Worm (Caenorhabditis elegans) whole organism, young adult: ENCODE results near the gene tbcb-1.

Source experiments
- C17E4.6 ChIP-seq: fragments of 200-800 bp; sonication (Bioruptor generic); IDR thresholded peaks from 2 replicates; pipeline ENCODE4 v1.3.6; 2022; ENCODE audit warnings: missing genetic modification reagents, missing genetic modification characterization, missing compliant biosample characterization
- D2030.7 ChIP-seq: fragments of 200-800 bp; sonication (Bioruptor generic); IDR thresholded peaks from 2 replicates; pipeline ENCODE4 v1.3.6; 2022; ENCODE audit warnings: missing genetic modification reagents, missing genetic modification characterization, missing compliant biosample characterization
- F37B4.10 ChIP-seq: fragments of 200-800 bp; sonication (Bioruptor generic); IDR thresholded peaks from 2 replicates; pipeline ENCODE4 v1.3.6; 2022; ENCODE audit warnings: missing genetic modification characterization, missing compliant biosample characterization
- F49E8.2 ChIP-seq: sonication (generic microtip); optimal IDR thresholded peaks from 3 replicates; lab custom pipeline; 2017; ENCODE audit warnings: missing genetic modification characterization, mild to moderate bottlenecking, missing compliant biosample characterization, antibody characterized with exemption, moderate library complexity; ENCODE audit not compliant: insufficient read depth
- Y53G8AR.9 ChIP-seq: fragments of 200-800 bp; sonication (Bioruptor generic); conservative IDR thresholded peaks from 2 replicates; pipeline ENCODE4 v1.3.6; 2022; ENCODE audit warnings: missing genetic modification reagents, missing genetic modification characterization, missing compliant biosample characterization
- Y56A3A.18 ChIP-seq: fragments of 200-800 bp; sonication (Bioruptor generic); IDR thresholded peaks from 2 replicates; pipeline ENCODE4 v1.3.6; 2022; ENCODE audit warnings: missing genetic modification reagents, missing genetic modification characterization, missing compliant biosample characterization
- akir-1 ChIP-seq: fragments of 200-800 bp; sonication (Bioruptor generic); optimal IDR thresholded peaks from 2 replicates; lab custom pipeline; 2018; ENCODE audit warnings: mild to moderate bottlenecking, missing genetic modification characterization, moderate library complexity, missing compliant biosample characterization
- aptf-2 ChIP-seq: fragments of 200-800 bp; sonication (Bioruptor generic); conservative IDR thresholded peaks from 2 replicates; pipeline ENCODE4 v1.3.6; 2022; ENCODE audit warnings: missing genetic modification reagents, missing genetic modification characterization, missing compliant biosample characterization
- aptf-3 ChIP-seq: fragments of 200-800 bp; sonication (Bioruptor generic); IDR thresholded peaks from 2 replicates; pipeline ENCODE4 v1.3.6; 2022; ENCODE audit warnings: missing genetic modification characterization, missing compliant biosample characterization
- attf-3 ChIP-seq: fragments of 200-800 bp; sonication (Bioruptor generic); conservative IDR thresholded peaks from 2 replicates; pipeline ENCODE4 v1.3.6; 2022; ENCODE audit warnings: missing genetic modification reagents, missing genetic modification characterization, missing compliant biosample characterization
- attf-6 ChIP-seq: fragments of 200-800 bp; sonication (Bioruptor generic); IDR thresholded peaks from 2 replicates; pipeline ENCODE4 v1.3.6; 2022; ENCODE audit warnings: missing genetic modification reagents, missing genetic modification characterization, missing compliant biosample characterization
- bed-1 ChIP-seq: fragments of 200-800 bp; sonication (Bioruptor generic); IDR thresholded peaks from 2 replicates; pipeline ENCODE4 v1.3.6; 2022; ENCODE audit warnings: missing genetic modification reagents, missing genetic modification characterization, missing compliant biosample characterization
- bed-2 ChIP-seq: fragments of 200-800 bp; sonication (Bioruptor generic); IDR thresholded peaks from 2 replicates; pipeline ENCODE4 v1.3.6; 2022; ENCODE audit warnings: missing genetic modification reagents, missing genetic modification characterization, missing compliant biosample characterization
- cebp-1 ChIP-seq, 2 experiments: fragments of 200-800 bp in 1 of 2; sonication (Bioruptor generic) in 1 of 2; sonication (generic microtip) in 1 of 2; IDR thresholded peaks in 1 of 2; optimal IDR thresholded peaks in 1 of 2; 2 replicates each; pipeline versions ENCODE4 v1.3.6 to Lab custom; 2017 to 2022; ENCODE audit warnings: missing compliant biosample characterization in 2 of 2, missing genetic modification characterization in 2 of 2, mild to moderate bottlenecking in 1 of 2, missing genetic modification reagents in 1 of 2, moderate library complexity in 1 of 2
- ceh-100 ChIP-seq: fragments of 200-800 bp; sonication (Bioruptor generic); IDR thresholded peaks from 2 replicates; pipeline ENCODE4 v1.3.6; 2022; ENCODE audit warnings: missing genetic modification reagents, missing genetic modification characterization, missing compliant biosample characterization
- chd-7 ChIP-seq: sonication (generic microtip); optimal IDR thresholded peaks from 2 replicates; lab custom pipeline; 2016; ENCODE audit warnings: mild to moderate bottlenecking, missing genetic modification characterization, moderate library complexity, missing compliant biosample characterization
- efl-1 ChIP-seq: fragments of 150-350 bp; optimal IDR thresholded peaks from 2 replicates; lab custom pipeline; 2014; ENCODE audit warnings: missing biosample characterization, missing genetic modification reagents, missing genetic modification characterization
- egl-44 ChIP-seq: fragments of 200-800 bp; sonication (Bioruptor generic); IDR thresholded peaks from 2 replicates; pipeline ENCODE4 v1.3.6; 2022; ENCODE audit warnings: missing genetic modification reagents, missing genetic modification characterization, missing compliant biosample characterization
- hsf-1 ChIP-seq: fragments of 200-800 bp; sonication (Bioruptor generic); IDR thresholded peaks from 2 replicates; pipeline ENCODE4 v1.3.6; 2022; ENCODE audit warnings: missing genetic modification reagents, missing genetic modification characterization, missing compliant biosample characterization
- lag-1 ChIP-seq: fragments of 200-800 bp; sonication (Bioruptor generic); IDR thresholded peaks from 2 replicates; pipeline ENCODE4 v1.3.6; 2022; ENCODE audit warnings: missing genetic modification reagents, missing genetic modification characterization, missing compliant biosample characterization
- lsl-1 ChIP-seq: fragments of 200-800 bp; sonication (Bioruptor generic); optimal IDR thresholded peaks from 2 replicates; lab custom pipeline; 2018; ENCODE audit warnings: mild to moderate bottlenecking, missing genetic modification characterization, moderate library complexity, missing compliant biosample characterization
- lsy-27 ChIP-seq: sonication (generic microtip); optimal IDR thresholded peaks from 2 replicates; lab custom pipeline; 2017; ENCODE audit warnings: missing genetic modification characterization, mild to moderate bottlenecking, missing compliant biosample characterization, antibody characterized with exemption, missing genotype, borderline replicate concordance; ENCODE audit not compliant: insufficient read depth
- madf-10 ChIP-seq: sonication (generic microtip); optimal IDR thresholded peaks from 2 replicates; lab custom pipeline; 2016; ENCODE audit warnings: mild to moderate bottlenecking, missing genetic modification characterization, missing compliant biosample characterization
- madf-3 ChIP-seq: fragments of 200-800 bp; sonication (Bioruptor generic); IDR thresholded peaks from 2 replicates; pipeline ENCODE4 v1.3.6; 2022; ENCODE audit warnings: missing genetic modification reagents, missing genetic modification characterization, missing compliant biosample characterization
- madf-6 ChIP-seq: fragments of 200-800 bp; sonication (Bioruptor generic); IDR thresholded peaks from 2 replicates; pipeline ENCODE4 v1.3.6; 2022; ENCODE audit warnings: missing genetic modification reagents, missing genetic modification characterization, missing compliant biosample characterization
- madf-8 ChIP-seq: fragments of 200-800 bp; sonication (Bioruptor generic); conservative IDR thresholded peaks from 2 replicates; pipeline ENCODE4 v1.3.6; 2022; ENCODE audit warnings: missing genetic modification reagents, missing genetic modification characterization, missing compliant biosample characterization
- mcd-1 ChIP-seq: fragments of 200-800 bp; sonication (Bioruptor generic); IDR thresholded peaks from 2 replicates; pipeline ENCODE4 v1.3.6; 2022; ENCODE audit warnings: missing genetic modification reagents, missing genetic modification characterization, missing compliant biosample characterization
- mes-4 ChIP-seq: sonication (generic microtip); optimal IDR thresholded peaks from 2 replicates; lab custom pipeline; 2016; ENCODE audit warnings: missing genotype, missing genetic modification characterization, missing compliant biosample characterization
- nfya-2 ChIP-seq: fragments of 200-800 bp; sonication (Bioruptor generic); IDR thresholded peaks from 2 replicates; pipeline ENCODE4 v1.3.6; 2022; ENCODE audit warnings: missing genetic modification reagents, missing genetic modification characterization, missing compliant biosample characterization
- nhr-27 ChIP-seq: fragments of 200-800 bp; sonication (Bioruptor generic); optimal IDR thresholded peaks from 2 replicates; lab custom pipeline; 2018; ENCODE audit warnings: mild to moderate bottlenecking, missing genetic modification characterization, moderate library complexity, missing compliant biosample characterization
- nhr-90 ChIP-seq: sonication (generic microtip); optimal IDR thresholded peaks from 2 replicates; lab custom pipeline; 2016; ENCODE audit warnings: missing genotype, mild to moderate bottlenecking, missing genetic modification characterization, missing compliant biosample characterization
- rcor-1 ChIP-seq: fragments of 200-800 bp; sonication (Bioruptor generic); IDR thresholded peaks from 2 replicates; pipeline ENCODE4 v1.3.6; 2022; ENCODE audit warnings: missing genetic modification reagents, missing genetic modification characterization, missing compliant biosample characterization
- rec-8 ChIP-seq, 2 experiments: sonication (generic microtip); optimal IDR thresholded peaks; 2 replicates each; lab custom pipeline; 2016; ENCODE audit warnings: mild to moderate bottlenecking in 2 of 2, missing genetic modification characterization in 2 of 2, missing genetic modification reagents in 2 of 2, missing genotype in 2 of 2, missing biosample characterization in 1 of 2, missing compliant biosample characterization in 1 of 2, moderate library complexity in 1 of 2
- somi-1 ChIP-seq: fragments of 200-800 bp; sonication (Bioruptor generic); optimal IDR thresholded peaks from 2 replicates; lab custom pipeline; 2018; ENCODE audit warnings: mild to moderate bottlenecking, missing genetic modification characterization, missing compliant biosample characterization
- tlf-1 ChIP-seq: fragments of 200-800 bp; sonication (Bioruptor generic); optimal IDR thresholded peaks from 2 replicates; lab custom pipeline; 2018; ENCODE audit warnings: mild to moderate bottlenecking, missing genetic modification characterization, missing compliant biosample characterization
- unc-130 ChIP-seq: sonication (generic microtip); optimal IDR thresholded peaks from 2 replicates; lab custom pipeline; 2016; ENCODE audit warnings: missing genetic modification reagents, missing genetic modification characterization, missing compliant biosample characterization
- unc-62 ChIP-seq: fragments of 150-350 bp; optimal IDR thresholded peaks from 2 replicates; lab custom pipeline; 2014; ENCODE audit warnings: missing biosample characterization, missing genetic modification reagents, missing genetic modification characterization
- ztf-18 ChIP-seq: sonication (generic microtip); optimal IDR thresholded peaks from 2 replicates; lab custom pipeline; 2016; ENCODE audit warnings: missing genotype, mild to moderate bottlenecking, missing genetic modification characterization, missing compliant biosample characterization
- ztf-25 ChIP-seq: fragments of 200-800 bp; sonication (Bioruptor generic); IDR thresholded peaks from 2 replicates; pipeline ENCODE4 v1.3.6; 2022; ENCODE audit warnings: missing genetic modification reagents, missing genetic modification characterization, missing compliant biosample characterization
- ztf-28 ChIP-seq: fragments of 200-800 bp; sonication (Bioruptor generic); IDR thresholded peaks from 2 replicates; pipeline ENCODE4 v1.3.6; 2022; ENCODE audit warnings: missing genetic modification reagents, missing genetic modification characterization, missing compliant biosample characterization

Gene tbcb-1

ce11 chrV:13621720-13622119 lies 29.8 kb downstream of the tbcb-1 start, which contains the start of gene F53F4.16:
F53F4.16 (minus strand) TSS chrV:13621820.
- TF ChIP-seq egl-44 (GFP tag; lab: Robert Waterston, UW), result no peak
- TF ChIP-seq mcd-1 (GFP tag; lab: Robert Waterston, UW), result no peak
- no peak for TF ChIP-seq unc-62 (GFP tag; lab: Kevin White, UChicago)
- TF ChIP-seq unc-130 (GFP tag; lab: Kevin White, UChicago), result no peak

ce11 chrV:13624424-13624823 lies 32.5 kb downstream of the tbcb-1 start, which contains the start of gene F53F4.11:
F53F4.11 (minus strand) TSS chrV:13624524.
- TF ChIP-seq bed-2 (no peak), madf-10 (tag; lab: Kevin White, UChicago) (no peak), hsf-1 (peak; percentile 49; the same call in 1 of the 2 replicates), F37B4.10 (GFP tag; lab: Robert Waterston, UW) (no peak), cebp-1 (GFP tag; IDR thresholded peaks at IDR 0.05; lab: Robert Waterston, UW) (no peak), cebp-1 (tag; optimal IDR thresholded peaks at IDR 0.05; lab: Kevin White, UChicago) (no peak), D2030.7 (GFP tag; lab: Robert Waterston, UW) (no peak), lsl-1 (GFP tag; lab: Kevin White, UChicago) (peak; percentile 8), lsy-27 (tag; lab: Kevin White, UChicago) (no peak), C17E4.6 (GFP tag; lab: Robert Waterston, UW) (no peak), ztf-25 (GFP tag; lab: Robert Waterston, UW) (no peak), lag-1 (GFP tag; lab: Robert Waterston, UW) (no peak), chd-7 (peak; percentile 2), rcor-1 (GFP tag; lab: Robert Waterston, UW) (no peak), madf-6 (peak; percentile 50), somi-1 (no peak), nfya-2 (GFP tag; lab: Robert Waterston, UW) (no peak), madf-3 (GFP tag; lab: Robert Waterston, UW) (0 out of 2 replicates have a peak, but pooled peaks have one; percentile 73), attf-6 (0 out of 2 replicates have a peak, but pooled peaks have one; percentile 34), ceh-100 (0 out of 2 replicates have a peak, but pooled peaks have one; percentile 24), tlf-1 (peak; percentile 18), Y53G8AR.9 (GFP tag; lab: Robert Waterston, UW) (no peak), F49E8.2 (tag; lab: Kevin White, UChicago) (no peak)

- no peak for TF ChIP-seq bed-1 (GFP tag; lab: Robert Waterston, UW)
- TF ChIP-seq attf-3, result peak; percentile 88
Measured at ce11 chrV:13625517-13626097, 33.7 kb downstream of the tbcb-1 start, which contains the start of the genes nduv-2 and F53F4.12. nduv-2 (minus strand) TSS chrV:13625567. F53F4.12 (plus strand) TSS chrV:13626047.

- TF ChIP-seq attf-3, result no peak
- no peak for TF ChIP-seq cebp-1 (GFP tag; IDR thresholded peaks at IDR 0.05; lab: Robert Waterston, UW)
- TF ChIP-seq cebp-1 (tag; optimal IDR thresholded peaks at IDR 0.05; lab: Kevin White, UChicago), result peak; percentile 7
- no peak for TF ChIP-seq aptf-2
- TF ChIP-seq efl-1 (GFP tag; lab: Kevin White, UChicago), result no peak
Measured at ce11 chrV:13627103-13627623, 35.2 kb downstream of the tbcb-1 start, which contains the start of gene sde-2. sde-2 (plus strand) TSS chrV:13627573.

- TF ChIP-seq chd-7 (no peak), ztf-18 (no peak), nhr-90 (tag; lab: Kevin White, UChicago) (no peak), akir-1 (no peak), madf-8 (GFP tag; lab: Robert Waterston, UW) (no peak), rec-8 (tag; optimal IDR thresholded peaks at IDR 0.05; lab: Kevin White, UChicago) (no peak), hsf-1 (no peak), mes-4 (tag; lab: Kevin White, UChicago) (no peak), nhr-27 (tag; lab: Kevin White, UChicago) (no peak), ztf-28 (GFP tag; lab: Robert Waterston, UW) (no peak), Y56A3A.18 (GFP tag; lab: Robert Waterston, UW) (no peak), aptf-3 (GFP tag; lab: Robert Waterston, UW) (no peak)
Measured at ce11 chrV:13634149-13634548, 42.2 kb downstream of the tbcb-1 start, which contains the start of gene H37A05.2. H37A05.2 (minus strand) TSS chrV:13634249.
